Fruit fly (Drosophila melanogaster): ENCODE results near the gene FarO.

FarO gene

DNA sequence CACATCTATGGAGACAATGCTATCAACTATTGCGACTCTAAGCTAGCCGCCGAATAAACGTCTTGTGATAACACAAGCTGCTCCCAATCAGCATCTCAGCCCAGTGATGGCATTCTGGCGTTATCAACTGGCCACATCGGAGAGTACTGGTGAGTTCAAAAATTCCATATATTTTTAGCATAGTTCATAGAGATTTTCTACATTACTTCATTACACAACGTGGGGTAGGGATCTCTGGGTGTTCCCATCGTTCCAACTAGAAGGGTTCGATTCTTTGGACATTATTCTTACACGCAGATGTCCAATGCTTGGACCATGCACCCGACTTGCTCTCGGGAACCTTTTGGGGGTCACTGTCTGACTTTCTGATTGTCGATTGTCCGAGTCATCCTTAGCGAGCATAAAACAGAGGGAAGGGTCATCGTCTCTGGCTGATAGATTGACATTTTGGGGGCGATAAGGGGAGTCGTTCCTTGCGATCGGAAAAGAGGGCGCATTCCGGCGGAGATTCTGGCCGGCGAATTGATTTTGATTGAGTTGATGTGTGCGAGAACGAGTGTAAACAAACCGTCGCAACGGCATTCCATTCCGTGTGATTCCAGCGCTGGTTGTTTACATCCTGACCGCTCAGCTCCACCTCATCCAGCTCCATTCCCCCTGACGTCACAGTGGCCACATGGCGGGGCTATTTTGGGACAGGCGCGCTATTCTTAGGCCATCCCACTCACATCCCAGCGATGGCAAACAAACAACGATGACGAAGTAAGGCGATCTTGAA, 41.3 kb downstream of the FarO start, which contains the start of the genes Cyp4d1 and CG3630:
Cyp4d1 (minus strand) TSS at position 51 of the 778 bp plus-strand sequence.
CG3630 (plus strand) TSS at position 67 of the 778 bp plus-strand sequence.
- TF ChIP-seq Rel (GFP tag; optimal IDR thresholded peaks at IDR 0.05) (no peak), Rel (tag; optimal IDR thresholded peaks at IDR 0.05) (peak; percentile 92), HLH106 (tag; optimal IDR thresholded peaks at IDR 0.05) (no peak)

dm6 chrX:2161020-2161419, 42.6 kb downstream of the FarO start:
- TF ChIP-seq Hnf4 (GFP tag; optimal IDR thresholded peaks at IDR 0.05) (no peak), CG32264 (GFP tag; optimal IDR thresholded peaks at IDR 0.05) (no peak), rgr (GFP tag; optimal IDR thresholded peaks at IDR 0.05) (no peak), tai (GFP tag; optimal IDR thresholded peaks at IDR 0.05) (no peak), foxo (GFP tag; optimal IDR thresholded peaks at IDR 0.05) (no peak), dl (GFP tag; optimal IDR thresholded peaks at IDR 0.05; ENCODE audit: insufficient read depth in 1 of 2, partially characterized antibody in 2 of 2) (no peak), pan (optimal IDR thresholded peaks at IDR 0.05) (no peak), N (GFP tag; optimal IDR thresholded peaks at IDR 0.05) (no peak), woc (GFP tag; optimal IDR thresholded peaks at IDR 0.05) (no peak), usp (GFP tag; optimal IDR thresholded peaks at IDR 0.05) (no peak), Dfd (GFP tag; optimal IDR thresholded peaks at IDR 0.05) (no peak), GATAd (GFP tag; optimal IDR thresholded peaks at IDR 0.05) (no peak), sage (GFP tag; optimal IDR thresholded peaks at IDR 0.05) (no peak), Abd-B (GFP tag; optimal IDR thresholded peaks at IDR 0.05) (no peak), jim (GFP tag; optimal IDR thresholded peaks at IDR 0.05) (no peak), CG9705 (GFP tag; optimal IDR thresholded peaks at IDR 0.05) (no peak), HLH106 (tag; optimal IDR thresholded peaks at IDR 0.05) (no peak), ey (GFP tag; optimal IDR thresholded peaks at IDR 0.05) (no peak)

DNA sequence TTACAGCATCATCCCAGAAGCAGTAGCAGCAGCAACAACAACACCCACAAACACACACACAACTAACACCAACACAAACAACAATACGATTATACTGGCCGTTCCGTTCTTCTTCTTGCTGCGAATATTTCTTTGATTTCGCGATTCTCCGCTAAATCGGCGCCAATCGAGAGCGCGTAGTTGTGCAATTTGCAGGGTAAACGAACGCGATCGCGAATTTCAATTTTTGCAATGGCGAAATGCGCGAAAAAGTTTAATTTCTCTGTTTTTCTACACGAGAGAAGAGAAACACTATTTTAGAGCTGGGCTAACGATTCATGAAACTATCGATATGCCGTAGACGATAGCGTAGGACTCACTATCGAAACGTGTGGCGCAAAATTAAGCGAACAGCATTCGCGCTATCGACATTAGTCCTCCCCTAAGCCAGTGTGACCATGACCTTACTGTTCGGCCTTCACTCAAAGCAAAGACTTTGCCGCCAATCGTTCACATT, 45.0 kb downstream of the FarO start, which contains the start of gene wapl:
wapl (minus strand) TSS at position 316 of the 496 bp plus-strand sequence.
- TF ChIP-seq Vsx2 (GFP tag; optimal IDR thresholded peaks at IDR 0.05; ENCODE audit: partially characterized antibody) (no peak), Dfd (GFP tag; optimal IDR thresholded peaks at IDR 0.05) (no peak), ey (GFP tag; optimal IDR thresholded peaks at IDR 0.05) (no peak), Jra (GFP tag; optimal IDR thresholded peaks at IDR 0.05) (peak; percentile 75), br (GFP tag; optimal IDR thresholded peaks at IDR 0.05) (no peak), woc (GFP tag; optimal IDR thresholded peaks at IDR 0.05) (no peak), Hr83 (GFP tag; optimal IDR thresholded peaks at IDR 0.05; ENCODE audit: poor library complexity, severe bottlenecking) (peak; percentile 82), dmrt93B (GFP tag; optimal IDR thresholded peaks at IDR 0.05) (no peak), CG9705 (GFP tag; optimal IDR thresholded peaks at IDR 0.05) (no peak), Abd-B (GFP tag; optimal IDR thresholded peaks at IDR 0.05) (no peak), lola (GFP tag; optimal IDR thresholded peaks at IDR 0.05) (no peak), GATAd (GFP tag; optimal IDR thresholded peaks at IDR 0.05) (no peak), dsf (GFP tag; optimal IDR thresholded peaks at IDR 0.05; ENCODE audit: borderline replicate concordance) (no peak), psq (GFP tag; optimal IDR thresholded peaks at IDR 0.05) (peak; percentile 7), h (GFP tag; optimal IDR thresholded peaks at IDR 0.05) (peak; percentile 27), usp (GFP tag; optimal IDR thresholded peaks at IDR 0.05) (no peak), Sp1 (GFP tag; optimal IDR thresholded peaks at IDR 0.05) (no peak), Hnf4 (GFP tag; optimal IDR thresholded peaks at IDR 0.05) (no peak), tai (GFP tag; optimal IDR thresholded peaks at IDR 0.05) (no peak), HLH106 (tag; optimal IDR thresholded peaks at IDR 0.05) (no peak), rgr (GFP tag; optimal IDR thresholded peaks at IDR 0.05) (peak; percentile 37), Rel (GFP tag; optimal IDR thresholded peaks at IDR 0.05) (no peak), Rel (tag; optimal IDR thresholded peaks at IDR 0.05) (peak; percentile 6), Myc (optimal IDR thresholded peaks at IDR 0.05) (no peak), Mio (GFP tag; optimal IDR thresholded peaks at IDR 0.05) (no peak), jim (GFP tag; optimal IDR thresholded peaks at IDR 0.05) (no peak), OdsH (GFP tag; optimal IDR thresholded peaks at IDR 0.05) (no peak), CrebA (GFP tag; optimal IDR thresholded peaks at IDR 0.05; ENCODE audit: borderline replicate concordance) (no peak), Hr78 (GFP tag; optimal IDR thresholded peaks at IDR 0.05) (no peak), fru (GFP tag; optimal IDR thresholded peaks at IDR 0.05) (peak; percentile 25), CG32264 (GFP tag; optimal IDR thresholded peaks at IDR 0.05) (no peak), dl (GFP tag; optimal IDR thresholded peaks at IDR 0.05; ENCODE audit: insufficient read depth in 1 of 2, partially characterized antibody in 2 of 2) (no peak), pan (optimal IDR thresholded peaks at IDR 0.05) (no peak), brk (GFP tag; optimal IDR thresholded peaks at IDR 0.05) (no peak), sv (GFP tag; optimal IDR thresholded peaks at IDR 0.05) (no peak), foxo (GFP tag; optimal IDR thresholded peaks at IDR 0.05) (peak in 1 of 2 experiments; percentile 39), Dif (GFP tag; optimal IDR thresholded peaks at IDR 0.05; ENCODE audit: partially characterized antibody) (no peak), sage (GFP tag; optimal IDR thresholded peaks at IDR 0.05) (no peak), N (GFP tag; optimal IDR thresholded peaks at IDR 0.05) (no peak)

Data from whole organism, wandering third instar larva.